Fruit fly (Drosophila melanogaster) whole organism, prepupa: ENCODE data around the gene SK.

Experiments
- CG10631 ChIP-seq: fragments of 200-800 bp; sonication (Bioruptor generic); optimal IDR thresholded peaks from 2 replicates; lab custom pipeline; 2016; ENCODE audit warnings: missing biosample characterization, missing genetic modification characterization
- CG8632 ChIP-seq: fragments of 200-800 bp; sonication (Bioruptor generic); optimal IDR thresholded peaks from 3 replicates; lab custom pipeline; 2016; ENCODE audit warnings: missing biosample characterization, missing genetic modification characterization
- Ets21C ChIP-seq: fragments of 200-800 bp; sonication (Bioruptor generic); optimal IDR thresholded peaks from 3 replicates; lab custom pipeline; 2016; ENCODE audit warnings: missing biosample characterization, missing genetic modification characterization
- Gug ChIP-seq: fragments of 200-800 bp; sonication (Bioruptor generic); IDR thresholded peaks from 2 replicates; pipeline ENCODE4 v1.3.6; 2022; ENCODE audit warnings: missing biosample characterization, missing genetic modification characterization
- Sox15 ChIP-seq: fragments of 200-800 bp; sonication (Bioruptor generic); optimal IDR thresholded peaks from 3 replicates; lab custom pipeline; 2016; ENCODE audit warnings: missing biosample characterization, missing genetic modification characterization
- eg ChIP-seq: fragments of 200-800 bp; sonication (Bioruptor generic); IDR thresholded peaks from 3 replicates; pipeline ENCODE4 v1.3.6; 2022; ENCODE audit warnings: missing biosample characterization, missing genetic modification characterization
- lz ChIP-seq: fragments of 200-800 bp; sonication (Bioruptor generic); optimal IDR thresholded peaks from 3 replicates; lab custom pipeline; 2016; ENCODE audit warnings: missing biosample characterization, missing genetic modification characterization
- net ChIP-seq: fragments of 200-800 bp; sonication (Bioruptor generic); optimal IDR thresholded peaks from 3 replicates; lab custom pipeline; 2016; ENCODE audit warnings: missing biosample characterization, missing genetic modification characterization
- topi ChIP-seq: fragments of 200-800 bp; sonication (Bioruptor generic); optimal IDR thresholded peaks from 3 replicates; lab custom pipeline; 2016; ENCODE audit warnings: missing biosample characterization, missing genetic modification characterization

- TF ChIP-seq Ets21C (GFP tag; lab: Kevin White, UChicago) (no peak), CG10631 (GFP tag; lab: Kevin White, UChicago) (peak; percentile 19), Sox15 (GFP tag; lab: Kevin White, UChicago) (no peak), topi (GFP tag; lab: Kevin White, UChicago) (no peak), eg (GFP tag; lab: Robert Waterston, UW) (no peak), net (no peak), lz (GFP tag; lab: Kevin White, UChicago) (peak; percentile 19), CG8632 (GFP tag; lab: Kevin White, UChicago) (no peak), Gug (GFP tag; lab: Robert Waterston, UW) (no peak)
These were observed 40.1 kb upstream of the SK start for dm6 chrX:5299957-5300356.
